Fruit fly (Drosophila melanogaster) whole organism: ENCODE data around the gene Or13a.

Experiments used
- CG8478 ChIP-seq: fragments of >200 bp; optimal IDR thresholded peaks from 2 replicates; lab custom pipeline; 2018; ENCODE audit warnings: inconsistent platforms
- Dll ChIP-seq: fragments of >200 bp; optimal IDR thresholded peaks from 2 replicates; lab custom pipeline; 2017
- EcR ChIP-seq, 2 experiments: fragments of >200 bp; optimal IDR thresholded peaks; 2 replicates each; lab custom pipeline; 2017; ENCODE audit warnings: missing biosample characterization in 2 of 2, missing genetic modification characterization in 2 of 2, missing genetic modification reagents in 2 of 2
- pan ChIP-seq: fragments of >200 bp; optimal IDR thresholded peaks from 2 replicates; lab custom pipeline; 2017
- psq ChIP-seq: fragments of >200 bp; optimal IDR thresholded peaks from 2 replicates; lab custom pipeline; 2017
- usp ChIP-seq: fragments of >200 bp; optimal IDR thresholded peaks from 2 replicates; lab custom pipeline; 2017; ENCODE audit warnings: missing biosample characterization, missing genetic modification characterization, mixed read lengths

The Or13a gene

DNA sequence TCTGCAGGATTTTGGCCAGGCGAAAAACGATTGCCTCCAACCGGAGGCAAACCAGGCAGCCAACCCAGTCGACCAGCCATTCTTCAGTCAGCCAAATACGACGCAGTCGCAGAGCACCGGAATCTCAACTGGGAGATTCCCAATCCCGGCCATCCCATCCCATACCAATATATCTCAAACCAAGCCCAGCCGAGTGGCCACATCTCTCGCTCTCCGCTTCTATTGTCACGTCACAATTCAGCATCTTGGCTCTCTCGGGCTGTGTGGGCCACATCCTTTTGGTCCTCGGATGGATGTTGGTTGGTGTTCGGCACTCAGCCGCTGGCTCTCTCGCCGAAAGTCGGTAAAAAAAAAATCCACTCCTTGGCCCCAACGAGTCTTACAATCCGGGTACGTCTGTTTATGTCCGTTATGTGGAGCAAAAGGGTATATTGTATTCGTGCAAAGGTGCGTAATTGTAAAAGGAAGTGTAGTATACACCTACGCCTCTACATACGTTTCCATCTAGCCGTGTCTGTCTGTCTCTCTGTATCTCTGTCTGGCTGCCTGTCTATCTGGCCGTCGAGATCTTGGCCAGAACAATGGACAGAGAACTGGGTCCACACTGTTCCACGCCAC lies 959 bp upstream of the Or13a start, which contains the start of gene mmd:
Gene mmd (minus strand): TSS at position 3 of the 618 bp plus-strand sequence.
- TF ChIP-seq Dll (lab: Kevin White, UChicago) (no peak), psq (no peak), pan (lab: Kevin White, UChicago) (no peak), EcR (GFP tag; optimal IDR thresholded peaks at IDR 0.05; lab: Kevin White, UChicago) (no peak), usp (no peak)

DNA sequence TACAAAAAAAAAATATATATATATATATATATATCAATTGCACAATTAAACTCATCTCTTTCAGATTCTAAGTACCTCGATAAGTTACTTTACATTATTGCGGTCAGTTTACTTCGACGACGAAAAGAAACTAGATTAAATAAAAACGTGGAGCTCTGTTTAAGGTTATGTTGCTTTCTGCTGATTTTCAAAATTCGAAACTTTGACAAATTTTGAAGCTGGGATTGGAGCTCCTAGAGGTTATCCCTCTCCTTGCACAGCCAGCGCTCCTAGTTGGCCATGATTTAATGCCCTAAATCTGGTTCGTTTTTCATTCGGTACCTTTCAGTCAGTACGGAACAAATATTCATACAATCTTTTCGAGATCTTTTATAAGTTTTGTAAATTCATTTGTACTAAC lies 2.3 kb downstream of the Or13a start, which contains the start of gene CG42766:
Gene CG42766 (plus strand): TSS at position 301 of the 400 bp plus-strand sequence.
- no peak for TF ChIP-seq pan (lab: Kevin White, UChicago)
- TF ChIP-seq Dll (lab: Kevin White, UChicago) = no peak
- TF ChIP-seq EcR (GFP tag; optimal IDR thresholded peaks at IDR 0.05; lab: Kevin White, UChicago) = no peak
- no peak for TF ChIP-seq CG8478
- TF ChIP-seq psq = no peak
- TF ChIP-seq usp = no peak

DNA sequence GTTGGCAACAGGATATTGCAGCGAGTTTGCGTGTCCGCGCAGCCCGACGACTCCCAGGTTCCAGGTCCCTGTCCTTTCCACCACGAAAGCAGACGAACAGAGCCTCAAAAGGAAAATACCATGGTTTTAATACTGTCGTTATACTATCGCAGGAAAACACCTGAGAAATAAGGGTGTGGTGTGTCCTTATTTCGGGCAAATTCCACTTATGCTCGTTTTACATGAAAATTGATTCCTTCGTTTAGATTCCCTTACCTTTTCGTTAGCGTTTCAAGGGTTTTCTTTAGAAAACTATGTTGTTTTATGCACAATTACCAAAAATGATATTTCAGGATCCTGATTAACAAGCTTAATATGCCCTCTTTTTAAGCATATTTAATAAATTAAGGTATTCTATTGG lies 8.6 kb downstream of the Or13a start, which contains the start of gene Cep164:
Gene Cep164 (minus strand): TSS at position 101 of the 400 bp plus-strand sequence.
- TF ChIP-seq usp (no peak), Dll (lab: Kevin White, UChicago) (no peak), CG8478 (no peak), psq (no peak), EcR (GFP tag; optimal IDR thresholded peaks at IDR 0.05; lab: Kevin White, UChicago) (no peak), pan (lab: Kevin White, UChicago) (no peak)

DNA sequence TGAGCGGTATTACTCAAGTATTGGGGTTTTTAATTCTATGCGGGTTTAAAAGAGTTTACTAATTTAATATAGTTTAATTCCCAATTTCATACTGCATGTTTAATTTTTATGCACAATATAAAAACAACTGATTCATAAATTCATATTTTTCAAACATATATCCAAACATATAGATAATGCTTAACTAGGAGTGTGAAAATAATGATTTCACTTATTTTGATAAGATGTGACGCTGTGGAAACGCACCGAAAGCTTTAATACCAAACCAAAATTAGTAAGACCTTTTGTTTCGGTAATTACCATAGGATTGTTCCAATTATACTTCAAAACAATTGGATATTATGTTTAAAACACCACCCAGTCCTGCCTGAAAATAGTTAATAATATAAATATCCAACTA lies 9.3 kb downstream of the Or13a start, which contains the start of gene Slc25A46a:
Gene Slc25A46a (plus strand): TSS at position 272 of the 400 bp plus-strand sequence.
- TF ChIP-seq EcR (GFP tag; optimal IDR thresholded peaks at IDR 0.05; lab: Kevin White, UChicago) (no peak), Dll (lab: Kevin White, UChicago) (no peak), pan (lab: Kevin White, UChicago) (no peak), usp (no peak), CG8478 (no peak), psq (no peak)

- TF ChIP-seq pan (lab: Kevin White, UChicago) (no peak), Dll (lab: Kevin White, UChicago) (no peak), CG8478 (no peak), EcR (GFP tag; optimal IDR thresholded peaks at IDR 0.05; lab: Kevin White, UChicago) (no peak), psq (no peak), usp (no peak)
Observed at dm6 chrX:15986654-15987053, 12.4 kb downstream of the Or13a start, which contains the start of gene ND-20. ND-20 (minus strand) TSS chrX:15986808.

dm6 chrX:15989631-15990030 lies 15.4 kb downstream of the Or13a start:
- TF ChIP-seq EcR (GFP tag; optimal IDR thresholded peaks at IDR 0.05; lab: Kevin White, UChicago) (no peak), psq (no peak), usp (no peak), CG8478 (no peak), pan (lab: Kevin White, UChicago) (no peak), Dll (lab: Kevin White, UChicago) (no peak)

DNA sequence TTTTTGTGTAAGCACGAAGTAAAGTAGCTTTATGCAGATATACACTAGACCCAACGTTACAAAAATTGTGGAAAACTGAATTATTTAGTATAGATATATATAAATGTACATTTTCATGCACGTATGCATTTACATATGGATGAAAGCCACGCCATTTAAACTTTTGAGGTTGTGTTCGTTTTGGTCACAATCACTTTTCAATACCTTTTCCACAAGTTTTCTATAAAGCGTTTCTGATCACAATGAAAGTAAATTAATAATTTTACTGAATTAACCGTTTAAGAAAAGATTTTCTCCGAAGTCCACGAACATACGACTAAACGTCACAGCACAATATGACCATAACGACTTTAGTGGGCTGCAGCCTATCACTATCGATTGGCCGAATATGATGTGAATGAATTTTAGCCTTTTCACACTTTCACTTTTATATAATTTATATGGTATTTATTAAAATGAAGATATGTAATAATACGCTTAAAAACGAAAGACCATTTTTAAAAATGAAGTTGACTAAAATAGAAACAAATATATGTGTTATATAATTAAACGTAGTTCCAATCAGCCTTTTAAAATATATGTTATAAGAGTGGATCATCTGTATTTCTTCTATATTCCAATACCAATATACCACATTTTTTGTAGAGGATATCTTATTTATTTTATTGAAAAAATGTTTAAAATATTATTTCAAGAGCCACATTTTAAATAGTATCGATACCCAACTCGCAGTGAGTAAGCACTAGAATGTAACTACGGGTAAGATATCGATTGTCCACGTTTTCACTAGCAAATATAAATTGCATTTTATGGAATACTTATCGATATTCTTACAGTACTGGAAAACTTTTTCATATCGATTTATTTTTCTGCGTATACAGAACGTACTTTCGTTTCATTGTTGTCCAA lies 17.6 kb downstream of the Or13a start, which contains the start of the genes CG46312, eIF5 and exd:
Gene CG46312 (minus strand): TSS at position 357 of the 909 bp plus-strand sequence.
Gene eIF5 (minus strand): TSS at position 357 of the 909 bp plus-strand sequence.
Gene exd (plus strand): TSS at position 851 of the 909 bp plus-strand sequence.
- TF ChIP-seq Dll (lab: Kevin White, UChicago) (no peak), usp (no peak), pan (lab: Kevin White, UChicago) (no peak), EcR (GFP tag; optimal IDR thresholded peaks at IDR 0.05; lab: Kevin White, UChicago) (no peak), psq (no peak)

DNA sequence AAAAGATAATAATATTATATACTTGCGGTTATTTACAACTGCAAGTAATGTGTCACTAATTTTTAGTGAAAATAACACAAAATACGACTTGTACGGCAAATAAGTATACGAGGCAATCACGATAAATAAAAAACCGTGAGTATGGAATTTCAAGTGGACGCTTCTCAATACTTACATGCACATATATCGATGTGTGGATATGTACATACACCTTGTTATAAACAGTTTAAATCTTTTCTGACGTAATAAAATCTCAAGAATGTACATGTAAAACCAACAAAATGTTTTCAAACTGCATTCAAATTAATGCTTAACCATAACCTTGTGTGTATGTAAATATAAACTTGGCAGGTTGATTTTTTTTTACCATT lies 18.3 kb downstream of the Or13a start:
- no peak for TF ChIP-seq Dll (lab: Kevin White, UChicago)
- no peak for TF ChIP-seq psq
- no peak for TF ChIP-seq EcR (GFP tag; optimal IDR thresholded peaks at IDR 0.05; lab: Kevin White, UChicago)
- no peak for TF ChIP-seq usp
- TF ChIP-seq CG8478 = no peak
- TF ChIP-seq pan (lab: Kevin White, UChicago) = no peak

dm6 chrX:15996831-15997230 lies 22.6 kb downstream of the Or13a start, which contains the start of gene CG8939:
CG8939 (plus strand) TSS chrX:15997016.
- no peak for TF ChIP-seq CG8478
- TF ChIP-seq usp = no peak
- TF ChIP-seq EcR (GFP tag; optimal IDR thresholded peaks at IDR 0.05; lab: Kevin White, UChicago) = no peak
- TF ChIP-seq pan (lab: Kevin White, UChicago) = no peak
- TF ChIP-seq psq = no peak
- no peak for TF ChIP-seq Dll (lab: Kevin White, UChicago)

- TF ChIP-seq psq (no peak), CG8478 (no peak), usp (no peak), Dll (lab: Kevin White, UChicago) (no peak), EcR (GFP tag; optimal IDR thresholded peaks at IDR 0.05; lab: Kevin White, UChicago) (no peak), pan (lab: Kevin White, UChicago) (no peak)
Observed at dm6 chrX:16005066-16005465, 30.8 kb downstream of the Or13a start.

dm6 chrX:16005551-16006197 lies 31.4 kb downstream of the Or13a start, which contains the start of the genes vap and CG12698:
vap (minus strand) TSS chrX:16005812.
CG12698 (plus strand) TSS chrX:16006147.
- no peak for TF ChIP-seq usp
- no peak for TF ChIP-seq EcR (GFP tag; optimal IDR thresholded peaks at IDR 0.05; lab: Kevin White, UChicago)
- no peak for TF ChIP-seq CG8478
- no peak for TF ChIP-seq pan (lab: Kevin White, UChicago)
- no peak for TF ChIP-seq Dll (lab: Kevin White, UChicago)
- TF ChIP-seq psq = no peak
